Fruit fly (Drosophila melanogaster): ENCODE results near the gene CG4238.

The CG4238 gene

DNA sequence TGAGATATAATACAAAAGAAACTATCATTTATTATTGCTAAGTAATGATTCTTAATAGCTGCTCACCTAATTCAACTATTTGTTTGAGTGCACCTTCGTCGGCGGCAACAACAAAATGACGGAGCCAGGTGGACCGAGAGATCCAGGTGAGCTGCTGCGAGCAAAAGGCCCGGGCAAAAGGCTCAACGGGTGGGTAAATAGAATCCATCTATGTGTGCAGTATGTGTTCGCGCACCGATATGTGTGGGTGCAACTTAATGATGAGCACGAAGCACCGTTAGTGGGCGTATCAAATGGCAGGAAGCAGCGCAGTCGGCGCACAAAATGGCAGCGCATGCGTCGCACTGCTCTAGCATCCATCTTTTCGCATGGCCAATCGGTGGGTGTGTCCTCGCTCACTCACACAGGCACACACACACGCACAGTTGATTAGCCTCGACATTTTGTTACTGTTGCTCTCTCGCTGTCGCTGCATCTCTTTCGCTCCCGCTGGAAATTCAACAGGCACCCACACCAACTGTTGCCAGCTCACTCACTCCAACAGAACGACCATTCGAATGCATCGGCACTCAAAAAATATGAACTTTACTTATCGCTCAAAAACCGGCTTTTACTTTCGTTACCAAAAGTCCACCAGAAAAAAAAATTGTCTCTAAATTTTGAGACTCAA is 37.1 kb upstream of the CG4238 start (continued):
- no peak for TF ChIP-seq Doc3 (GFP tag; IDR thresholded peaks at IDR 0.05; ENCODE audit: partially characterized antibody)
- TF ChIP-seq z (GFP tag; IDR thresholded peaks at IDR 0.05): peak; percentile 82
- TF ChIP-seq CTCF (GFP tag; optimal IDR thresholded peaks at IDR 0.05): no peak
- TF ChIP-seq CG12659 (GFP tag; optimal IDR thresholded peaks at IDR 0.05): no peak
- no peak for TF ChIP-seq CG15514 (GFP tag; optimal IDR thresholded peaks at IDR 0.05)
- no peak for TF ChIP-seq gfzf (GFP tag; optimal IDR thresholded peaks at IDR 0.05)
- TF ChIP-seq CG1832 (GFP tag; optimal IDR thresholded peaks at IDR 0.05): peak; percentile 93
- peak; percentile 19; the same call in 1 of the 2 replicates for TF ChIP-seq CG32532 (GFP tag; IDR thresholded peaks at IDR 0.05)
- peak; percentile 64; the same call in 1 of the 2 replicates for TF ChIP-seq seq (GFP tag; IDR thresholded peaks at IDR 0.05)
- peak; percentile 1 for TF ChIP-seq HLHmδ (GFP tag; optimal IDR thresholded peaks at IDR 0.05)
- no peak for TF ChIP-seq CG1602 (GFP tag; optimal IDR thresholded peaks at IDR 0.05)
- no peak for TF ChIP-seq pnt (GFP tag; optimal IDR thresholded peaks at IDR 0.05)
- TF ChIP-seq Deaf1 (tag; optimal IDR thresholded peaks at IDR 0.05): peak; percentile 59
- TF ChIP-seq Nf-YA (GFP tag; IDR thresholded peaks at IDR 0.05): peak; percentile 82
- peak; percentile 38; the same call in 1 of the 2 replicates for TF ChIP-seq CG13287 (GFP tag; IDR thresholded peaks at IDR 0.05; ENCODE audit: partially characterized antibody)
- TF ChIP-seq CG6254 (GFP tag; optimal IDR thresholded peaks at IDR 0.05): no peak
- peak; percentile 67 for TF ChIP-seq Med (GFP tag)
- peak; percentile 95 for TF ChIP-seq Adf1 (GFP tag; IDR thresholded peaks at IDR 0.05)
- TF ChIP-seq Scr (GFP tag; IDR thresholded peaks at IDR 0.05; ENCODE audit: partially characterized antibody): peak; percentile 39; the same call in 1 of the 2 replicates
- peak; percentile 66 for TF ChIP-seq zen (tag; optimal IDR thresholded peaks at IDR 0.05)
- no peak for TF ChIP-seq CG3838 (GFP tag; optimal IDR thresholded peaks at IDR 0.05)
- TF ChIP-seq CG30403 (GFP tag; optimal IDR thresholded peaks at IDR 0.05): no peak
- no peak for TF ChIP-seq CG10654 (GFP tag; optimal IDR thresholded peaks at IDR 0.05)
- peak; percentile 35 for TF ChIP-seq Jarid2 (GFP tag; optimal IDR thresholded peaks at IDR 0.05)
- no peak for TF ChIP-seq tx (GFP tag; optimal IDR thresholded peaks at IDR 0.05)
- TF ChIP-seq NC2β (GFP tag; optimal IDR thresholded peaks at IDR 0.05): no peak
- TF ChIP-seq amos (GFP tag; IDR thresholded peaks at IDR 0.05; ENCODE audit: partially characterized antibody): peak; percentile 32; the same call in 1 of the 2 replicates
- no peak for TF ChIP-seq Mes4 (GFP tag; optimal IDR thresholded peaks at IDR 0.05)
- no peak for TF ChIP-seq tgo (GFP tag; IDR thresholded peaks at IDR 0.05)

DNA sequence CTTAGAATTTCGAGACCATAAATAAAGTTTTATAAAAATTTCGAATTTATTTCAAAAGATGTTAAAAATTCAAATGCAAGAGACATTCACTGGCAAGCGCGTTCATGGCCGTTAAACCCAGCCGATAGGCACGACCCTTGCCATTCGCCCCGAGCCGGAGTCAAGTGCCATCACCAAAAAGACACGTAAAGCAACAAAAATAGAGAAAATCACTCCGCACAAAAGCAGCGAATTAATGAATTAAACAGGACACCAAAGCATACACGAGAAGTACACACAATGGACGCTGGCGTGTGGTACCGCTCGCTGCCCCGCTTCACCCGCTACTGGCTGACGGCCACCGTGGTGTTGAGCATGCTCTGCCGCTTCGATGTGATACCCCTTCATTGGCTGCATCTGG is 35.7 kb upstream of the CG4238 start, which contains the start of gene Der-1:
Der-1 (plus strand) TSS at position 1 of the 400 bp plus-strand sequence.
- TF ChIP-seq CG4360 (GFP tag; IDR thresholded peaks at IDR 0.05) (peak; percentile 66), lilli (GFP tag; optimal IDR thresholded peaks at IDR 0.05) (peak; percentile 7), h (optimal IDR thresholded peaks at IDR 0.05) (no peak), Abd-B (GFP tag; optimal IDR thresholded peaks at IDR 0.05) (peak; percentile 56), CG10267 (tag; optimal IDR thresholded peaks at IDR 0.05) (peak; percentile 20), CG13287 (GFP tag; IDR thresholded peaks at IDR 0.05; ENCODE audit: partially characterized antibody) (peak; percentile 95), YL-1 (GFP tag; optimal IDR thresholded peaks at IDR 0.05) (peak; percentile 82), CG7963 (GFP tag; IDR thresholded peaks at IDR 0.05; ENCODE audit: partially characterized antibody) (peak; percentile 80), NC2β (GFP tag; optimal IDR thresholded peaks at IDR 0.05) (peak; percentile 34), Sry-β (GFP tag; optimal IDR thresholded peaks at IDR 0.05) (no peak), Dp (GFP tag; optimal IDR thresholded peaks at IDR 0.05) (peak; percentile 70), CG13894 (tag; optimal IDR thresholded peaks at IDR 0.05) (no peak), chinmo (GFP tag; IDR thresholded peaks at IDR 0.05; ENCODE audit: partially characterized antibody) (peak; percentile 90), CG11695 (GFP tag; IDR thresholded peaks at IDR 0.05) (no peak), Sry-δ (GFP tag; optimal IDR thresholded peaks at IDR 0.05) (peak; percentile 95), CG2120 (GFP tag; optimal IDR thresholded peaks at IDR 0.05) (peak; percentile 52), trem (tag; optimal IDR thresholded peaks at IDR 0.05) (peak; percentile 18), amos (GFP tag; IDR thresholded peaks at IDR 0.05; ENCODE audit: partially characterized antibody) (peak; percentile 93), Scr (GFP tag; IDR thresholded peaks at IDR 0.05; ENCODE audit: partially characterized antibody) (peak; percentile 91), HLH54F (GFP tag; optimal IDR thresholded peaks at IDR 0.05) (no peak), Bgb (GFP tag; IDR thresholded peaks at IDR 0.05; ENCODE audit: partially characterized antibody) (peak; percentile 97), CG4424 (GFP tag; optimal IDR thresholded peaks at IDR 0.05) (no peak), CG3163 (GFP tag; optimal IDR thresholded peaks at IDR 0.05) (no peak), Opbp (GFP tag; IDR thresholded peaks at IDR 0.05; ENCODE audit: partially characterized antibody) (peak; percentile 94)
